Worm (Caenorhabditis elegans): ENCODE measurements around the gene ran-2.
A peak's percentile ranks its signal among the peaks of the same experiment; 100 is the strongest.

Gene ran-2

DNA sequence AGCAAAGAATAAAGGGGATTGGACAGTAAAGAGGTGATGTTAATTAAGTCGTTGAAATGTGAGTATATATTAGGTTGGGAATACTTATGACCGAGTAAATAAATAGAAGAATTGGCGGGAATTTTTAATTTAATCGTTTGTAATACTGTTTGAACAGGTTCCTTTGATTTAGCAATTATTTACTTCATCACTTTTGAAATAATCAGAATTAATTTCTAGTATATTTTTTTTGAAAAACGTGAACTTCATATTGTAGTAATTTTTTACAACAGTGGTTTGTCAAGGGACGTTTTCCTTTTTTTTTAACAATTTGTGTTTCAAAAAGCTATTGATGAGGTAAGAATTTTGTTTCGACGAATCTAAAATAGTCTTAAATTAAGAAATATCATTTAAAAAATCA, 11.1 kb upstream of the ran-2 start, which contains the start of gene C29E4.17:
C29E4.17 (plus strand) TSS at position 301 of the 400 bp plus-strand sequence.
- no peak for TF ChIP-seq lin-13 (GFP tag; optimal IDR thresholded peaks at IDR 0.05)
- TF ChIP-seq ZK546.5 (tag; optimal IDR thresholded peaks at IDR 0.05): no peak

ce11 chrIII:7924821-7925220, 8.5 kb upstream of the ran-2 start, which contains the start of gene tag-250:
Gene tag-250 (minus strand): TSS chrIII:7924921.
- TF ChIP-seq fkh-10 (GFP tag; optimal IDR thresholded peaks at IDR 0.05) (no peak), unc-62 (GFP tag; optimal IDR thresholded peaks at IDR 0.05 in 1 of 2) (peak in 1 of 2 experiments; percentile 72), unc-62 (tag; optimal IDR thresholded peaks at IDR 0.05) (no peak)

DNA sequence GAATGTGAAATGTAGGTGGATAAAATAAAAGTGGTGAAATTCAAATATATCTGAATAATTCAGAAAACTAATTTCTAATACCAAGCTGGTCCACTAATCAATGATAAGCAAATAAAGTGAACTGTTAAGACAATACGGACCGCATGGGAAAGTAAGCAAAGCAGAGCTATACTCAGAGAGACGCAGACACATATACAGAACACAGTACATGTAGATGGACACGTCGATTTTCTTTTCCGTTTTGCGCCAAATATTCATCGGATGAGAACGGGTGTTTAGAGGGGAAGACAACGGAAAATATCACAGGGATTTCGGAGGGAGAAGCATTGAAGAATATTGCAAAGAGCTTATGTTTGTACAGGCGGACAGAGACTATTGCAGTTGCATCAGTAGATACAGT, 7.4 kb upstream of the ran-2 start:
- TF ChIP-seq aha-1 (tag): peak; percentile 70
- TF ChIP-seq nhr-10 (tag; optimal IDR thresholded peaks at IDR 0.05): no peak
- peak; percentile 7 for TF ChIP-seq mes-2 (tag; optimal IDR thresholded peaks at IDR 0.05; ENCODE audit: poor library complexity, severe bottlenecking)

ce11 chrIII:7928549-7929129, 4.7 kb upstream of the ran-2 start, which contains the start of the genes C29E4.13 and npp-15:
Gene C29E4.13 (minus strand): TSS chrIII:7928717.
Gene npp-15 (plus strand): TSS chrIII:7929043.
- TF ChIP-seq nhr-77 (tag; optimal IDR thresholded peaks at IDR 0.05) (no peak), mep-1 (tag; optimal IDR thresholded peaks at IDR 0.05) (peak; percentile 10), madf-5 (GFP tag; IDR thresholded peaks at IDR 0.05) (no peak), lin-38 (GFP tag; IDR thresholded peaks at IDR 0.05) (peak; percentile 33; the same call in 1 of the 2 replicates), nhr-76 (tag; optimal IDR thresholded peaks at IDR 0.05) (no peak), nhr-102 (tag; optimal IDR thresholded peaks at IDR 0.05) (no peak), dpl-1 (GFP tag; optimal IDR thresholded peaks at IDR 0.05) (peak; percentile 81), daf-8 (GFP tag; IDR thresholded peaks at IDR 0.05) (no peak), T20F7.1 (GFP tag; optimal IDR thresholded peaks at IDR 0.05) (peak; percentile 72), hlh-30 (tag; optimal IDR thresholded peaks at IDR 0.05; ENCODE audit: insufficient read depth) (peak; percentile 12), ceh-82 (tag; optimal IDR thresholded peaks at IDR 0.05) (no peak), nhr-28 (tag; optimal IDR thresholded peaks at IDR 0.05) (peak; percentile 34), aha-1 (tag) (no peak), dve-1 (tag; optimal IDR thresholded peaks at IDR 0.05; ENCODE audit: insufficient read depth) (peak; percentile 28), daf-16 (GFP tag; optimal IDR thresholded peaks at IDR 0.05) (no peak), daf-16 (tag; optimal IDR thresholded peaks at IDR 0.05) (peak; percentile 37), pqm-1 (tag; optimal IDR thresholded peaks at IDR 0.05) (peak; percentile 21), ZK337.2 (GFP tag; IDR thresholded peaks at IDR 0.05) (no peak), mes-2 (tag; optimal IDR thresholded peaks at IDR 0.05; ENCODE audit: poor library complexity, severe bottlenecking) (peak; percentile 64), unc-130 (GFP tag; optimal IDR thresholded peaks at IDR 0.05) (peak; percentile 39)

- TF ChIP-seq ceh-44 (GFP tag; IDR thresholded peaks at IDR 0.05) (no peak), ceh-82 (tag; optimal IDR thresholded peaks at IDR 0.05) (no peak), aly-2 (tag; optimal IDR thresholded peaks at IDR 0.05) (no peak), dve-1 (tag; optimal IDR thresholded peaks at IDR 0.05; ENCODE audit: insufficient read depth) (no peak), zag-1 (tag; optimal IDR thresholded peaks at IDR 0.05) (no peak), rbr-2 (tag; optimal IDR thresholded peaks at IDR 0.05) (no peak), ctbp-1 (GFP tag; IDR thresholded peaks at IDR 0.05) (no peak), daf-16 (GFP tag; optimal IDR thresholded peaks at IDR 0.05) (no peak), daf-16 (tag; optimal IDR thresholded peaks at IDR 0.05) (no peak), nhr-48 (tag; optimal IDR thresholded peaks at IDR 0.05) (no peak), lir-3 (tag; optimal IDR thresholded peaks at IDR 0.05) (no peak), set-16 (GFP tag; IDR thresholded peaks at IDR 0.05) (no peak), gei-8 (GFP tag; optimal IDR thresholded peaks at IDR 0.05) (no peak), mdt-29 (GFP tag; IDR thresholded peaks at IDR 0.05) (no peak), T26A8.4 (GFP tag; IDR thresholded peaks at IDR 0.05) (no peak), nhr-76 (tag; optimal IDR thresholded peaks at IDR 0.05) (no peak), daf-19 (GFP tag; conservative IDR thresholded peaks at IDR 0.05) (no peak), mxl-3 (GFP tag; optimal IDR thresholded peaks at IDR 0.05) (no peak), nhr-11 (tag; optimal IDR thresholded peaks at IDR 0.05) (no peak), daf-8 (GFP tag; IDR thresholded peaks at IDR 0.05) (no peak)
These were observed 4.2 kb downstream of the ran-2 start, which contains the start of gene C29E4.10 for ce11 chrIII:7937548-7937947. Gene C29E4.10 (plus strand): TSS chrIII:7937848.
